Worm (Caenorhabditis elegans) whole organism, early embryonic: Measurements from ENCODE around the gene Y55B1BL.2.

Source experiments
- ama-1 ChIP-seq: fragments of 150-350 bp; optimal IDR thresholded peaks from 2 replicates; lab custom pipeline; 2014
- ceh-13 ChIP-seq: fragments of 200-800 bp; sonication (Bioruptor generic); optimal IDR thresholded peaks from 2 replicates; lab custom pipeline; 2018; ENCODE audit warnings: mild to moderate bottlenecking, missing genetic modification characterization, missing compliant biosample characterization
- hnd-1 ChIP-seq: sonication (generic microtip); optimal IDR thresholded peaks from 2 replicates; lab custom pipeline; 2016; ENCODE audit warnings: missing genetic modification characterization, missing compliant biosample characterization
- scrt-1 ChIP-seq: fragments of 200-800 bp; sonication (Bioruptor generic); IDR thresholded peaks from 2 replicates; pipeline ENCODE4 v1.3.6; 2022; ENCODE audit warnings: missing genetic modification characterization, missing compliant biosample characterization
- tra-4 ChIP-seq: sonication (generic microtip); optimal IDR thresholded peaks from 2 replicates; lab custom pipeline; 2017; ENCODE audit warnings: missing genetic modification characterization, missing compliant biosample characterization

ce11 chrIII:418649-419048 lies 16.1 kb downstream of the Y55B1BL.2 start, which contains the start of gene stim-1:
- TF ChIP-seq ama-1 (lab: Kevin White, UChicago), result no peak
- no peak for TF ChIP-seq scrt-1
- no peak for TF ChIP-seq ceh-13 (GFP tag; lab: Kevin White, UChicago)
- no peak for TF ChIP-seq tra-4 (tag; lab: Kevin White, UChicago)
- TF ChIP-seq hnd-1, result no peak
